Fruit fly (Drosophila melanogaster): Measurements from ENCODE around the gene gwl.

Gene gwl

DNA sequence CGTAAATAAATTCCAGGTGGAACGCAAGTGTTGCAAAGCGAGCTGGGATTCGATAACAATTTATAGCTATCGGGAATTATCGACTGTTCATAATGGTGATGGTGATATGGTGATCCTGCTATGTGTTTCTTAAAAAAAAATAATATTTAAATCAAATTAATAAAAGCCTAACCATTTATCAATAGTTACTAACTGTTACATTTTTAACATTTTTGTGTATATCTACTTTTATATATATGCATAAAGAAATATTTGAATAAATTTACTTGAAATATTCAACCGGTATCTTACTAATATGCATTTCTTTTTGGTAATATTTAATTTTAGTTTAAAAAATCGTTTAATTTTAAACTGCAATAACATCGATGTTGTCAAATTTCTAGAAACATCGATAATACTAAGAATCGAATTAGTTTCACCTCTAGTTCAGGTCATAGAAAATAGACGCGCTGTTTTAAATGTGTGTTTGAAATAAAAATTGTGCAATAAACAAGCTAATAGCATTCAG, at the start of gene gwl, which contains the start of gene PGS1 (continued):
- TF ChIP-seq CG11398 (GFP tag; optimal IDR thresholded peaks at IDR 0.05) (no peak), CG14441 (GFP tag; IDR thresholded peaks at IDR 0.05) (peak; percentile 80), pfk (GFP tag; optimal IDR thresholded peaks at IDR 0.05) (no peak), crol (GFP tag; IDR thresholded peaks at IDR 0.05) (no peak), CG10209 (GFP tag; optimal IDR thresholded peaks at IDR 0.05) (peak; percentile 71), gce (GFP tag; IDR thresholded peaks at IDR 0.05) (0 out of 3 replicates have a peak, but pooled peaks have one; percentile 11), CG16813 (GFP tag; IDR thresholded peaks at IDR 0.05; ENCODE audit: partially characterized antibody) (peak; percentile 72), sob (GFP tag; IDR thresholded peaks at IDR 0.05) (peak; percentile 84), Drgx (GFP tag; IDR thresholded peaks at IDR 0.05) (0 out of 2 replicates have a peak, but pooled peaks have one; percentile 37), CG3407 (GFP tag; optimal IDR thresholded peaks at IDR 0.05) (peak; percentile 35), CG10654 (GFP tag; optimal IDR thresholded peaks at IDR 0.05) (peak; percentile 75), hth (optimal IDR thresholded peaks at IDR 0.05) (no peak), Meics (GFP tag; optimal IDR thresholded peaks at IDR 0.05) (peak; percentile 64), CG4854 (GFP tag; optimal IDR thresholded peaks at IDR 0.05) (no peak), CG12744 (GFP tag; optimal IDR thresholded peaks at IDR 0.05) (peak; percentile 16), Sry-δ (GFP tag; optimal IDR thresholded peaks at IDR 0.05) (peak; percentile 75), pho (GFP tag; optimal IDR thresholded peaks at IDR 0.05) (peak; percentile 68), Scr (GFP tag; IDR thresholded peaks at IDR 0.05; ENCODE audit: partially characterized antibody) (peak; percentile 71), CG1647 (GFP tag; optimal IDR thresholded peaks at IDR 0.05) (no peak), Ets97D (GFP tag; optimal IDR thresholded peaks at IDR 0.05) (peak; percentile 46), sc (optimal IDR thresholded peaks at IDR 0.05) (no peak), sc (GFP tag; optimal IDR thresholded peaks at IDR 0.05) (peak; percentile 40), CHES-1-like (GFP tag; optimal IDR thresholded peaks at IDR 0.05) (peak; percentile 26), Hmr (GFP tag; optimal IDR thresholded peaks at IDR 0.05) (peak; percentile 63), CG2116 (GFP tag; optimal IDR thresholded peaks at IDR 0.05) (peak; percentile 80), CG11560 (tag; IDR thresholded peaks at IDR 0.05) (peak; percentile 61), kah (GFP tag; optimal IDR thresholded peaks at IDR 0.05) (no peak), CG1233 (GFP tag; optimal IDR thresholded peaks at IDR 0.05) (no peak), wor (GFP tag; IDR thresholded peaks at IDR 0.05) (peak; percentile 66), CG7357 (GFP tag; IDR thresholded peaks at IDR 0.05) (peak; percentile 70; the same call in 1 of the 3 replicates), Opbp (GFP tag; IDR thresholded peaks at IDR 0.05; ENCODE audit: partially characterized antibody) (no peak; the same call in 2 of the 3 replicates), CG12104 (GFP tag; optimal IDR thresholded peaks at IDR 0.05) (peak; percentile 73), dm (GFP tag; optimal IDR thresholded peaks at IDR 0.05) (peak; percentile 9), CG16863 (GFP tag; optimal IDR thresholded peaks at IDR 0.05) (peak; percentile 16), NfI (GFP tag; optimal IDR thresholded peaks at IDR 0.05) (peak; percentile 66), al (GFP tag; IDR thresholded peaks at IDR 0.05) (peak; percentile 81), CG17612 (GFP tag; IDR thresholded peaks at IDR 0.05) (peak; percentile 35), CG2199 (GFP tag; IDR thresholded peaks at IDR 0.05) (no peak), CG33557 (GFP tag; optimal IDR thresholded peaks at IDR 0.05) (peak; percentile 76), jumu (GFP tag; optimal IDR thresholded peaks at IDR 0.05) (peak; percentile 29), Usf (GFP tag; optimal IDR thresholded peaks at IDR 0.05) (peak; percentile 42), seq (GFP tag; IDR thresholded peaks at IDR 0.05) (no peak; the same call in 1 of the 2 replicates), fd3F (GFP tag; optimal IDR thresholded peaks at IDR 0.05) (peak; percentile 69), Myb (GFP tag; optimal IDR thresholded peaks at IDR 0.05) (peak; percentile 40), Xbp1 (GFP tag; optimal IDR thresholded peaks at IDR 0.05) (peak; percentile 84), HmgD (GFP tag; optimal IDR thresholded peaks at IDR 0.05) (no peak), CG11723 (GFP tag; optimal IDR thresholded peaks at IDR 0.05) (no peak), tin (GFP tag; optimal IDR thresholded peaks at IDR 0.05) (peak; percentile 74), CG11456 (GFP tag; IDR thresholded peaks at IDR 0.05) (peak; percentile 76), rib (GFP tag; IDR thresholded peaks at IDR 0.05) (peak; percentile 54; the same call in 1 of the 2 replicates), CG13287 (GFP tag; IDR thresholded peaks at IDR 0.05; ENCODE audit: partially characterized antibody) (peak; percentile 68)
